Worm (Caenorhabditis elegans) whole organism, young adult: ENCODE measurements around the gene irld-6.
A peak's percentile ranks its signal among the peaks of the same experiment; 100 is the strongest.

Experiments used
- B0019.2 ChIP-seq: fragments of 200-800 bp; sonication (Bioruptor generic); conservative IDR thresholded peaks from 2 replicates; pipeline ENCODE4 v1.3.6; 2022; ENCODE audit warnings: missing genetic modification reagents, missing genetic modification characterization, missing compliant biosample characterization
- B0336.3 ChIP-seq: fragments of 200-800 bp; sonication (Bioruptor generic); IDR thresholded peaks from 2 replicates; pipeline ENCODE4 v1.3.6; 2022; ENCODE audit warnings: missing genetic modification characterization, missing compliant biosample characterization
- C17E4.6 ChIP-seq: fragments of 200-800 bp; sonication (Bioruptor generic); IDR thresholded peaks from 2 replicates; pipeline ENCODE4 v1.3.6; 2022; ENCODE audit warnings: missing genetic modification reagents, missing genetic modification characterization, missing compliant biosample characterization
- F10E7.11 ChIP-seq: sonication (generic microtip); optimal IDR thresholded peaks from 2 replicates; lab custom pipeline; 2017; ENCODE audit warnings: mild to moderate bottlenecking, missing genetic modification characterization, moderate library complexity, missing compliant biosample characterization
- F33H1.4 ChIP-seq: fragments of 200-800 bp; sonication (Bioruptor generic); IDR thresholded peaks from 2 replicates; pipeline ENCODE4 v1.3.6; 2022; ENCODE audit warnings: missing genetic modification reagents, missing genetic modification characterization, missing compliant biosample characterization
- F57A8.1 ChIP-seq: fragments of 200-800 bp; sonication (Bioruptor generic); optimal IDR thresholded peaks from 2 replicates; lab custom pipeline; 2018; ENCODE audit warnings: mild to moderate bottlenecking, missing genetic modification characterization, moderate library complexity, missing compliant biosample characterization
- K11D2.4 ChIP-seq: fragments of 200-800 bp; sonication (Bioruptor generic); IDR thresholded peaks from 2 replicates; pipeline ENCODE4 v1.3.6; 2022; ENCODE audit warnings: missing genetic modification reagents, missing genetic modification characterization, missing compliant biosample characterization
- K12H6.12 ChIP-seq: fragments of 200-800 bp; sonication (Bioruptor generic); optimal IDR thresholded peaks from 2 replicates; lab custom pipeline; 2018; ENCODE audit warnings: mild to moderate bottlenecking, missing genetic modification characterization, missing compliant biosample characterization
- T07F8.4 ChIP-seq: sonication (generic microtip); optimal IDR thresholded peaks from 2 replicates; lab custom pipeline; 2016; ENCODE audit warnings: mild to moderate bottlenecking, missing genetic modification characterization, moderate library complexity, missing compliant biosample characterization
- Y53G8AR.9 ChIP-seq: fragments of 200-800 bp; sonication (Bioruptor generic); conservative IDR thresholded peaks from 2 replicates; pipeline ENCODE4 v1.3.6; 2022; ENCODE audit warnings: missing genetic modification reagents, missing genetic modification characterization, missing compliant biosample characterization
- aptf-2 ChIP-seq: fragments of 200-800 bp; sonication (Bioruptor generic); conservative IDR thresholded peaks from 2 replicates; pipeline ENCODE4 v1.3.6; 2022; ENCODE audit warnings: missing genetic modification reagents, missing genetic modification characterization, missing compliant biosample characterization
- attf-5 ChIP-seq: fragments of 200-800 bp; sonication (Bioruptor generic); optimal IDR thresholded peaks from 2 replicates; lab custom pipeline; 2018; ENCODE audit warnings: mild to moderate bottlenecking, missing genetic modification characterization, missing compliant biosample characterization
- bed-1 ChIP-seq: fragments of 200-800 bp; sonication (Bioruptor generic); IDR thresholded peaks from 2 replicates; pipeline ENCODE4 v1.3.6; 2022; ENCODE audit warnings: missing genetic modification reagents, missing genetic modification characterization, missing compliant biosample characterization
- ccch-3 ChIP-seq: fragments of 200-800 bp; sonication (Bioruptor generic); optimal IDR thresholded peaks from 2 replicates; lab custom pipeline; 2018; ENCODE audit warnings: mild to moderate bottlenecking, missing genetic modification characterization, missing compliant biosample characterization
- ceh-27 ChIP-seq: fragments of 200-800 bp; sonication (Bioruptor generic); optimal IDR thresholded peaks from 2 replicates; lab custom pipeline; 2018; ENCODE audit warnings: mild to moderate bottlenecking, missing genetic modification characterization, moderate library complexity, missing compliant biosample characterization
- ceh-58 ChIP-seq: fragments of 200-800 bp; sonication (Bioruptor generic); IDR thresholded peaks from 2 replicates; pipeline ENCODE4 v1.3.6; 2022; ENCODE audit warnings: missing genetic modification characterization, missing compliant biosample characterization
- die-1 ChIP-seq: sonication (generic microtip); optimal IDR thresholded peaks from 2 replicates; lab custom pipeline; 2016; ENCODE audit warnings: missing genotype, mild to moderate bottlenecking, missing genetic modification characterization, missing compliant biosample characterization
- dpff-1 ChIP-seq: sonication (generic microtip); optimal IDR thresholded peaks from 2 replicates; lab custom pipeline; 2017; ENCODE audit warnings: mild to moderate bottlenecking, missing genetic modification characterization, missing compliant biosample characterization
- efl-1 ChIP-seq: fragments of 150-350 bp; optimal IDR thresholded peaks from 2 replicates; lab custom pipeline; 2014; ENCODE audit warnings: missing biosample characterization, missing genetic modification reagents, missing genetic modification characterization
- egl-44 ChIP-seq: fragments of 200-800 bp; sonication (Bioruptor generic); IDR thresholded peaks from 2 replicates; pipeline ENCODE4 v1.3.6; 2022; ENCODE audit warnings: missing genetic modification reagents, missing genetic modification characterization, missing compliant biosample characterization
- fkh-3 ChIP-seq: sonication (generic microtip); optimal IDR thresholded peaks from 2 replicates; lab custom pipeline; 2016; ENCODE audit warnings: mild to moderate bottlenecking, missing genetic modification characterization, missing compliant biosample characterization
- hlh-12 ChIP-seq: sonication (generic microtip); optimal IDR thresholded peaks from 2 replicates; lab custom pipeline; 2016; ENCODE audit warnings: missing genetic modification characterization, missing compliant biosample characterization
- hrde-1 ChIP-seq: sonication (generic microtip); optimal IDR thresholded peaks from 2 replicates; lab custom pipeline; 2016; ENCODE audit warnings: missing genetic modification characterization, mild to moderate bottlenecking, missing compliant biosample characterization, moderate library complexity, missing genotype, missing genetic modification reagents, borderline replicate concordance
- let-526 ChIP-seq: fragments of 200-800 bp; sonication (Bioruptor generic); IDR thresholded peaks from 2 replicates; pipeline ENCODE4 v1.3.6; 2022; ENCODE audit warnings: missing genetic modification reagents, missing genetic modification characterization, missing compliant biosample characterization
- lin-54 ChIP-seq: fragments of 200-800 bp; sonication (Bioruptor generic); optimal IDR thresholded peaks from 2 replicates; lab custom pipeline; 2018; ENCODE audit warnings: mild to moderate bottlenecking, missing genetic modification characterization, missing compliant biosample characterization
- lsy-27 ChIP-seq: sonication (generic microtip); optimal IDR thresholded peaks from 2 replicates; lab custom pipeline; 2017; ENCODE audit warnings: missing genetic modification characterization, mild to moderate bottlenecking, missing compliant biosample characterization, antibody characterized with exemption, missing genotype, borderline replicate concordance; ENCODE audit not compliant: insufficient read depth
- madf-10 ChIP-seq: sonication (generic microtip); optimal IDR thresholded peaks from 2 replicates; lab custom pipeline; 2016; ENCODE audit warnings: mild to moderate bottlenecking, missing genetic modification characterization, missing compliant biosample characterization
- madf-8 ChIP-seq: fragments of 200-800 bp; sonication (Bioruptor generic); conservative IDR thresholded peaks from 2 replicates; pipeline ENCODE4 v1.3.6; 2022; ENCODE audit warnings: missing genetic modification reagents, missing genetic modification characterization, missing compliant biosample characterization
- mes-4 ChIP-seq: sonication (generic microtip); optimal IDR thresholded peaks from 2 replicates; lab custom pipeline; 2016; ENCODE audit warnings: missing genotype, missing genetic modification characterization, missing compliant biosample characterization
- nfya-2 ChIP-seq: fragments of 200-800 bp; sonication (Bioruptor generic); IDR thresholded peaks from 2 replicates; pipeline ENCODE4 v1.3.6; 2022; ENCODE audit warnings: missing genetic modification reagents, missing genetic modification characterization, missing compliant biosample characterization
- nhr-27 ChIP-seq: fragments of 200-800 bp; sonication (Bioruptor generic); optimal IDR thresholded peaks from 2 replicates; lab custom pipeline; 2018; ENCODE audit warnings: mild to moderate bottlenecking, missing genetic modification characterization, moderate library complexity, missing compliant biosample characterization
- nhr-90 ChIP-seq: sonication (generic microtip); optimal IDR thresholded peaks from 2 replicates; lab custom pipeline; 2016; ENCODE audit warnings: missing genotype, mild to moderate bottlenecking, missing genetic modification characterization, missing compliant biosample characterization
- pbrm-1 ChIP-seq: fragments of 200-800 bp; sonication (Bioruptor generic); IDR thresholded peaks from 2 replicates; pipeline ENCODE4 v1.3.6; 2022; ENCODE audit warnings: missing genetic modification reagents, missing genetic modification characterization, missing compliant biosample characterization
- rec-8 ChIP-seq, 2 experiments: sonication (generic microtip); optimal IDR thresholded peaks; 2 replicates each; lab custom pipeline; 2016; ENCODE audit warnings: mild to moderate bottlenecking in 2 of 2, missing genetic modification characterization in 2 of 2, missing genetic modification reagents in 2 of 2, missing genotype in 2 of 2, missing biosample characterization in 1 of 2, missing compliant biosample characterization in 1 of 2, moderate library complexity in 1 of 2
- repo-1 ChIP-seq: sonication (generic microtip); optimal IDR thresholded peaks from 2 replicates; lab custom pipeline; 2017; ENCODE audit warnings: mild to moderate bottlenecking, missing genetic modification characterization, missing compliant biosample characterization
- rpc-1 ChIP-seq, 2 experiments: fragments of 150-350 bp in 1 of 2; sonication (generic microtip) in 1 of 2; optimal IDR thresholded peaks; 2 replicates each; lab custom pipeline; 2014 to 2018; ENCODE audit warnings: missing biosample characterization in 1 of 2, missing genetic modification characterization in 1 of 2, missing genetic modification reagents in 1 of 2, missing genotype in 1 of 2
- snpc-1.3 ChIP-seq: sonication (generic microtip); optimal IDR thresholded peaks from 2 replicates; lab custom pipeline; 2017; ENCODE audit warnings: missing genetic modification characterization, mild to moderate bottlenecking, missing compliant biosample characterization, antibody characterized with exemption, moderate library complexity, missing genotype, missing genetic modification reagents; ENCODE audit not compliant: insufficient read depth
- somi-1 ChIP-seq: fragments of 200-800 bp; sonication (Bioruptor generic); optimal IDR thresholded peaks from 2 replicates; lab custom pipeline; 2018; ENCODE audit warnings: mild to moderate bottlenecking, missing genetic modification characterization, missing compliant biosample characterization
- sptf-2 ChIP-seq: fragments of 200-800 bp; sonication (Bioruptor generic); optimal IDR thresholded peaks from 2 replicates; lab custom pipeline; 2018; ENCODE audit warnings: mild to moderate bottlenecking, missing genetic modification characterization, missing compliant biosample characterization
- tbp1 ChIP-seq: fragments of 200-800 bp; sonication (Bioruptor generic); optimal IDR thresholded peaks from 2 replicates; lab custom pipeline; 2018; ENCODE audit warnings: mild to moderate bottlenecking, missing genetic modification characterization, missing compliant biosample characterization
- tbx-9 ChIP-seq: sonication (generic microtip); optimal IDR thresholded peaks from 2 replicates; lab custom pipeline; 2016; ENCODE audit warnings: borderline replicate concordance, missing genetic modification characterization, inconsistent platforms, missing compliant biosample characterization
- unc-62 ChIP-seq: fragments of 150-350 bp; optimal IDR thresholded peaks from 2 replicates; lab custom pipeline; 2014; ENCODE audit warnings: missing biosample characterization, missing genetic modification reagents, missing genetic modification characterization
- zim-3 ChIP-seq: sonication (generic microtip); optimal IDR thresholded peaks from 2 replicates; lab custom pipeline; 2017; ENCODE audit warnings: mild to moderate bottlenecking, missing genetic modification characterization, moderate library complexity, missing compliant biosample characterization
- ztf-18 ChIP-seq: sonication (generic microtip); optimal IDR thresholded peaks from 2 replicates; lab custom pipeline; 2016; ENCODE audit warnings: missing genotype, mild to moderate bottlenecking, missing genetic modification characterization, missing compliant biosample characterization
- ztf-3 ChIP-seq: fragments of 200-800 bp; sonication (Bioruptor generic); optimal IDR thresholded peaks from 2 replicates; lab custom pipeline; 2018; ENCODE audit warnings: mild to moderate bottlenecking, missing genetic modification characterization, missing compliant biosample characterization

The irld-6 gene

ce11 chrV:10745034-10745433, 11.6 kb downstream of the irld-6 start, which contains the start of gene srj-21:
TSS of gene srj-21 (plus strand) at chrV:10745334.
- TF ChIP-seq madf-8: no peak
- TF ChIP-seq fkh-3 (tag; lab: Kevin White, UChicago): no peak
- no peak for TF ChIP-seq somi-1 (GFP tag; lab: Kevin White, UChicago)
- no peak for TF ChIP-seq ztf-3
- TF ChIP-seq K11D2.4: no peak
- no peak for TF ChIP-seq madf-10 (tag; lab: Kevin White, UChicago)
- no peak for TF ChIP-seq ceh-27 (GFP tag; lab: Kevin White, UChicago)
- no peak for TF ChIP-seq nhr-27 (tag; lab: Kevin White, UChicago)
- no peak for TF ChIP-seq let-526
- no peak for TF ChIP-seq repo-1 (tag; lab: Kevin White, UChicago)
- TF ChIP-seq die-1 (tag; lab: Kevin White, UChicago): no peak
- no peak for TF ChIP-seq rec-8 (tag; optimal IDR thresholded peaks at IDR 0.05; lab: Kevin White, UChicago)
- no peak for TF ChIP-seq lsy-27
- TF ChIP-seq efl-1 (GFP tag; lab: Kevin White, UChicago): no peak
- no peak for TF ChIP-seq Y53G8AR.9
- TF ChIP-seq tbx-9 (tag; lab: Kevin White, UChicago): no peak
- TF ChIP-seq F10E7.11: no peak
- TF ChIP-seq F57A8.1 (GFP tag; lab: Kevin White, UChicago): no peak
- TF ChIP-seq rpc-1 (optimal IDR thresholded peaks at IDR 0.05; lab: Kevin White, UChicago): no peak
- TF ChIP-seq rpc-1 (tag; optimal IDR thresholded peaks at IDR 0.05; lab: Kevin White, UChicago): no peak
- TF ChIP-seq pbrm-1 (GFP tag; lab: Robert Waterston, UW): no peak

ce11 chrV:10743649-10744048, 12.9 kb downstream of the irld-6 start, which contains the start of gene srj-22:
TSS of gene srj-22 (minus strand) at chrV:10743749.
- TF ChIP-seq nfya-2: no peak
- TF ChIP-seq F33H1.4 (GFP tag; lab: Robert Waterston, UW): no peak
- TF ChIP-seq F57A8.1 (GFP tag; lab: Kevin White, UChicago): no peak
- TF ChIP-seq tbp1 (GFP tag; lab: Kevin White, UChicago): no peak
- TF ChIP-seq dpff-1: no peak
- TF ChIP-seq ceh-27 (GFP tag; lab: Kevin White, UChicago): no peak
- no peak for TF ChIP-seq ztf-18 (tag; lab: Kevin White, UChicago)
- TF ChIP-seq Y53G8AR.9: no peak
- no peak for TF ChIP-seq egl-44 (GFP tag; lab: Robert Waterston, UW)
- no peak for TF ChIP-seq lin-54 (GFP tag; lab: Kevin White, UChicago)
- no peak for TF ChIP-seq ceh-58 (GFP tag; lab: Robert Waterston, UW)
- TF ChIP-seq somi-1 (GFP tag; lab: Kevin White, UChicago): no peak
- TF ChIP-seq hlh-12: no peak
- TF ChIP-seq nhr-90: no peak

- TF ChIP-seq madf-10 (tag; lab: Kevin White, UChicago) (no peak), ccch-3 (GFP tag; lab: Kevin White, UChicago) (no peak)
These were observed 15.2 kb downstream of the irld-6 start, which contains the start of gene ZC302.3 for ce11 chrV:10741357-10741756. TSS of gene ZC302.3 (minus strand) at chrV:10741457.

- TF ChIP-seq aptf-2 (GFP tag; lab: Robert Waterston, UW) (no peak), B0019.2 (GFP tag; lab: Robert Waterston, UW) (no peak), sptf-2 (GFP tag; lab: Kevin White, UChicago) (no peak), attf-5 (peak; percentile 3), T07F8.4 (tag; lab: Kevin White, UChicago) (no peak), C17E4.6 (GFP tag; lab: Robert Waterston, UW) (no peak), zim-3 (tag; lab: Kevin White, UChicago) (no peak), B0336.3 (GFP tag; lab: Robert Waterston, UW) (peak; percentile 45; the same call in 1 of the 2 replicates), snpc-1.3 (peak; percentile 14), bed-1 (GFP tag; lab: Robert Waterston, UW) (no peak), madf-8 (peak; percentile 65), hrde-1 (tag; lab: Kevin White, UChicago) (no peak), F57A8.1 (GFP tag; lab: Kevin White, UChicago) (no peak), mes-4 (tag; lab: Kevin White, UChicago) (no peak), unc-62 (GFP tag; lab: Kevin White, UChicago) (no peak), K12H6.12 (no peak)
These were observed 19.8 kb downstream of the irld-6 start, which contains the start of the genes mre-11 and wdr-5.3 for ce11 chrV:10736756-10737155. TSS of gene mre-11 (minus strand) at chrV:10736868. TSS of gene wdr-5.3 (plus strand) at chrV:10737116.
